Worm (Caenorhabditis elegans): Measurements from ENCODE around the gene T14G12.12.

Gene T14G12.12

DNA sequence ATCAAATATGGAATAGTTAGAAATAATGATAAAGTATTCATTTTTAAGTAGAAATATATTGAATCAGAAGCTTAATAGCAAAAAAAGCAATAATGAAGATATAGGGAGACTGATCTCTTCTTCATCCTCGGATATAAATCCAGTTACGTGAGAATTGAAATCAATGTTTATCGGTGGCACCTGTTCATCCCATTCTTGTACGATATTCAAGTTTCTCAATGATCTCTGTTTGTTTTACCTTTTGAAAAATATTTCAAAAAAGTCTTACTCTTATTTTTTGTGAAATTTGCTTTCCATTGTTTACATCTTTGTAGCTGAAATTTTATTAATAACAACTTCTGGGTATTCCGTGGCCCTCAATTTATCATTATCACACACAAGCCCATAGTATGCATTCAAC is at the start of gene T14G12.12:
Gene T14G12.12, minus strand, starts transcription at position 101 of the 400 bp plus-strand sequence.
- no peak for TF ChIP-seq lsy-2 (tag; optimal IDR thresholded peaks at IDR 0.05)
- no peak for TF ChIP-seq ceh-82 (tag; optimal IDR thresholded peaks at IDR 0.05)
- TF ChIP-seq ama-1 (optimal IDR thresholded peaks at IDR 0.05), result no peak
- no peak for TF ChIP-seq elt-1 (tag; optimal IDR thresholded peaks at IDR 0.05)
- TF ChIP-seq nhr-12 (tag; optimal IDR thresholded peaks at IDR 0.05), result no peak
- no peak for TF ChIP-seq unc-55 (GFP tag; optimal IDR thresholded peaks at IDR 0.05)
- TF ChIP-seq egl-27 (tag; optimal IDR thresholded peaks at IDR 0.05), result no peak
- no peak for TF ChIP-seq elt-3 (tag; optimal IDR thresholded peaks at IDR 0.05)
- no peak for TF ChIP-seq peb-1 (tag; optimal IDR thresholded peaks at IDR 0.05)
- no peak for TF ChIP-seq R02D3.7 (tag; optimal IDR thresholded peaks at IDR 0.05)
- no peak for TF ChIP-seq unc-62 (GFP tag; optimal IDR thresholded peaks at IDR 0.05)
- no peak for TF ChIP-seq lin-11 (tag; optimal IDR thresholded peaks at IDR 0.05)

DNA sequence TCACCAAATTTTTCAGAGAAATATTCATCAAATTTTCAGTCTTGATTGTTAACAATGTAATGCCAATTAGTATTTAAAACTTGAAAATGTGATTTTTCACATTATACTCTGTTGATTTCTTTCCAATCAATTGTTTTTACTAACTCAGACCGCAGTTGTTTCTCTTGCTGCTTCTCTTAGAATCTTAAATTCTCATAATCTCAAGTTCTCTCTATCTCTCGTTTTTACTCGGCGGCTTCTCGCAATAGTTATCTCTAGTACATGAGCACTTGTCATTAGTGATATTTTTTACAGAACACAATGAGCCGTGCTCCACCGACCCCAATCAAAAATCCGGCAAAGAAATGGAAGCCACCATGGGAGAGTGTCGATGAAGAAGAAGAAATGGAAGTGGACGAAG is 48.9 kb upstream of the T14G12.12 start, which contains the start of gene F35A5.1:
Gene F35A5.1, plus strand, starts transcription at position 301 of the 400 bp plus-strand sequence.
- TF ChIP-seq nhr-21 (tag; optimal IDR thresholded peaks at IDR 0.05), result no peak
- no peak for TF ChIP-seq unc-62 (GFP tag; optimal IDR thresholded peaks at IDR 0.05)
- no peak for TF ChIP-seq gmeb-1 (tag; optimal IDR thresholded peaks at IDR 0.05)
- TF ChIP-seq nhr-10 (tag; optimal IDR thresholded peaks at IDR 0.05), result no peak
- no peak for TF ChIP-seq sem-4 (tag; optimal IDR thresholded peaks at IDR 0.05)
- TF ChIP-seq C34F6.9 (tag; optimal IDR thresholded peaks at IDR 0.05), result no peak
- TF ChIP-seq R02D3.7 (tag; optimal IDR thresholded peaks at IDR 0.05), result no peak
- no peak for TF ChIP-seq fos-1 (tag; optimal IDR thresholded peaks at IDR 0.05)
- no peak for TF ChIP-seq nhr-11 (tag; optimal IDR thresholded peaks at IDR 0.05)
- TF ChIP-seq lin-39 (tag; optimal IDR thresholded peaks at IDR 0.05), result no peak
- TF ChIP-seq skn-1 (tag; optimal IDR thresholded peaks at IDR 0.05), result no peak
- no peak for TF ChIP-seq snpc-4 (tag; optimal IDR thresholded peaks at IDR 0.05)
- TF ChIP-seq lsy-2 (tag; optimal IDR thresholded peaks at IDR 0.05), result no peak
- TF ChIP-seq elt-3 (tag; optimal IDR thresholded peaks at IDR 0.05), result no peak
- TF ChIP-seq zag-1 (tag; optimal IDR thresholded peaks at IDR 0.05), result no peak
- TF ChIP-seq mdl-1 (tag; optimal IDR thresholded peaks at IDR 0.05), result no peak
- no peak for TF ChIP-seq peb-1 (tag; optimal IDR thresholded peaks at IDR 0.05)
- no peak for TF ChIP-seq unc-39 (tag; optimal IDR thresholded peaks at IDR 0.05)
- TF ChIP-seq ZK546.5 (tag; optimal IDR thresholded peaks at IDR 0.05), result no peak

DNA sequence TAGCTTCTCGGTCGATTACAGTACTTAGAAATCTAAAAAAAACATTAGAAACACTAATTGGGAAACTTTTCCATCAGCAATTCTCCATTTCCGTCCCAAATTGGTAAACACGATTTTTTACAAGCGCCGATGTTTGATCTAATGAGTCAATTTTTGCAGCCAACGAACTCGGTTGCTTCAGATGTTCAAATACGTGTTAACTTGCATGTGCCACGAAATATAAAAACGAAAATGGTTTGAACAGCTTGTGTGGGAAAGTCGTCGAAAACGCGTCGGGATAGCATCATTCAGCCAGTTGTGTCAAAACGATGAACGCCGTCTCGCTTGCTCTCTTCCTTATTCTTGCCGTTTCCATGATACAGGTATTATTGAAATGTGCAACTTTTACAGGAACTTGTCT is 46.5 kb upstream of the T14G12.12 start, which contains the start of gene F35A5.2:
Gene F35A5.2, plus strand, starts transcription at position 301 of the 400 bp plus-strand sequence.
- TF ChIP-seq lsy-2 (tag; optimal IDR thresholded peaks at IDR 0.05) (no peak), nhr-6 (tag; optimal IDR thresholded peaks at IDR 0.05) (no peak), unc-62 (GFP tag; optimal IDR thresholded peaks at IDR 0.05) (no peak), mab-5 (tag; optimal IDR thresholded peaks at IDR 0.05) (no peak), R02D3.7 (tag; optimal IDR thresholded peaks at IDR 0.05) (no peak), fos-1 (tag; optimal IDR thresholded peaks at IDR 0.05) (no peak), unc-39 (tag; optimal IDR thresholded peaks at IDR 0.05) (no peak), C34F6.9 (tag; optimal IDR thresholded peaks at IDR 0.05) (no peak), lin-39 (tag; optimal IDR thresholded peaks at IDR 0.05) (no peak), unc-55 (GFP tag; optimal IDR thresholded peaks at IDR 0.05) (no peak), nhr-21 (tag; optimal IDR thresholded peaks at IDR 0.05) (no peak), blmp-1 (tag; optimal IDR thresholded peaks at IDR 0.05; ENCODE audit: insufficient read depth) (no peak), ceh-16 (tag; optimal IDR thresholded peaks at IDR 0.05) (no peak), gmeb-1 (tag; optimal IDR thresholded peaks at IDR 0.05) (no peak)

DNA sequence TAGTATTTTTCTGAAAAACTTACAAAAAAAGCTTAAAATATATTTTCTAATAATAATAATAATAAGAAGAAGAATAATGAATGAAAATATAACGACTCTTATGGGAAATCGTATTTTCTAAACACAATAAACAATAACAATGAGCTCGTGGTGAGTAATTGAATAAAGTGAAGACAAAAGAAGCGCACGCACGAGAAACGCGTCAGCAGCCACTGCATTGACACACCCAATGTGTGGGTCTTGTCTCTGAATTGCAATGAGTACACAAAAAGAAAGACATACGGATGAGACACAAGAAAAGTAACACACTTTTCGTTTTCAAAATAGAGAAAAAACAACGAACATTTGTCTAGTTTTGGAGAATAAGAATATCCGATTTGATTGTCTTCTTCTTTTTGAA is 45.0 kb upstream of the T14G12.12 start, which contains the start of gene F35A5.8:
Gene F35A5.8, minus strand, starts transcription at position 151 of the 400 bp plus-strand sequence.
- peak; percentile 56 for TF ChIP-seq sma-3 (GFP tag; optimal IDR thresholded peaks at IDR 0.05)
- peak; percentile 41 for TF ChIP-seq ceh-16 (tag; optimal IDR thresholded peaks at IDR 0.05)
- TF ChIP-seq lin-39 (tag; optimal IDR thresholded peaks at IDR 0.05), result no peak
- peak; percentile 33 for TF ChIP-seq zag-1 (tag; optimal IDR thresholded peaks at IDR 0.05)
- peak; percentile 78 for TF ChIP-seq F13H6.1 (tag; optimal IDR thresholded peaks at IDR 0.05)
- TF ChIP-seq mab-5 (tag; optimal IDR thresholded peaks at IDR 0.05), result peak; percentile 14
- peak; percentile 74 to 86 for TF ChIP-seq lsy-2 (tag; optimal IDR thresholded peaks at IDR 0.05)
- TF ChIP-seq nhr-6 (tag; optimal IDR thresholded peaks at IDR 0.05), result peak; percentile 62
- TF ChIP-seq sma-9 (GFP tag; optimal IDR thresholded peaks at IDR 0.05), result peak; percentile 91
- no peak for TF ChIP-seq sma-9 (tag; optimal IDR thresholded peaks at IDR 0.05)
- TF ChIP-seq egl-27 (tag; optimal IDR thresholded peaks at IDR 0.05), result peak; percentile 64
- TF ChIP-seq unc-39 (tag; optimal IDR thresholded peaks at IDR 0.05), result no peak
- peak; percentile 64 for TF ChIP-seq crh-2 (tag; optimal IDR thresholded peaks at IDR 0.05)
- no peak for TF ChIP-seq nhr-10 (tag; optimal IDR thresholded peaks at IDR 0.05)
- TF ChIP-seq unc-55 (GFP tag; optimal IDR thresholded peaks at IDR 0.05), result peak; percentile 75
- TF ChIP-seq gmeb-1 (tag; optimal IDR thresholded peaks at IDR 0.05), result peak; percentile 76
- TF ChIP-seq ztf-4 (tag; optimal IDR thresholded peaks at IDR 0.05), result peak; percentile 9
- peak; percentile 77 for TF ChIP-seq lin-13 (GFP tag; optimal IDR thresholded peaks at IDR 0.05)
- no peak for TF ChIP-seq mbf-1 (tag; optimal IDR thresholded peaks at IDR 0.05)
- peak; percentile 88 for TF ChIP-seq sem-4 (tag; optimal IDR thresholded peaks at IDR 0.05)
- TF ChIP-seq fos-1 (tag; optimal IDR thresholded peaks at IDR 0.05), result peak; percentile 79
- TF ChIP-seq snpc-4 (tag; optimal IDR thresholded peaks at IDR 0.05), result peak; percentile 23
- TF ChIP-seq mdl-1 (tag; optimal IDR thresholded peaks at IDR 0.05), result no peak
- TF ChIP-seq nhr-129 (tag; optimal IDR thresholded peaks at IDR 0.05), result peak; percentile 85
- peak; percentile 78 for TF ChIP-seq C34F6.9 (tag; optimal IDR thresholded peaks at IDR 0.05)

All from whole organism, L2 larva.